Worm (Caenorhabditis elegans): Measurements from ENCODE around the gene flp-18.

DNA sequence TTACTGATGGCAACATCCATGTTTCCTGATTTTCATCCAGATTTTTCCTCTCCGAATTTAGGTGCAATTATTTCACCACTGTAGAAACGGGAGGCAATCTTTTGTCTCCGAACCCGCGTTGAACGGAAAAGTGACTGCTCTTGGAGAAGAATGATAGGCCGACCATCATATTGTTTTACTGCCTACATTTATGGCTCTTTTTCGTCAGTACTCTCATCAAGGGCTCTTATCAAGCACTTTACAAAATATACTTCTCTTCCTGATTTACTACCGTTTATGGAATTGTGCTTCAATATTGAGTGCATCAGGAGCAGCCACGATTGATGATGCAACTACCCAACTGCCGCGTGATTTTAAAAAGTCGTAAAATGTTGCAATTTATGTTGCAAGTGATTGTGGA is 36.0 kb upstream of the flp-18 start:
- TF ChIP-seq nhr-237 (tag; optimal IDR thresholded peaks at IDR 0.05): no peak
- TF ChIP-seq flh-1 (GFP tag; optimal IDR thresholded peaks at IDR 0.05): no peak
- no peak for TF ChIP-seq lin-13 (tag; optimal IDR thresholded peaks at IDR 0.05)
- no peak for TF ChIP-seq pha-4 (tag; optimal IDR thresholded peaks at IDR 0.05)
- no peak for TF ChIP-seq nhr-28 (tag; optimal IDR thresholded peaks at IDR 0.05)
